Fruit fly (Drosophila melanogaster) whole organism, adult: ENCODE results near the gene CG14154.

Experiments
- CG12768 ChIP-seq: fragments of 200-800 bp; sonication (Bioruptor generic); optimal IDR thresholded peaks from 2 replicates; lab custom pipeline; 2017; ENCODE audit warnings: missing biosample characterization, missing genetic modification characterization, mild to moderate bottlenecking, moderate library complexity, missing genetic modification reagents
- CG14711 ChIP-seq: fragments of 200-800 bp; sonication (Bioruptor generic); optimal IDR thresholded peaks from 2 replicates; lab custom pipeline; 2018; ENCODE audit warnings: missing biosample characterization, mild to moderate bottlenecking, missing genetic modification characterization, moderate library complexity
- CG1620 ChIP-seq: fragments of 200-800 bp; sonication (Bioruptor generic); optimal IDR thresholded peaks from 2 replicates; lab custom pipeline; 2016; ENCODE audit warnings: missing biosample characterization, missing genetic modification characterization
- CG5204 ChIP-seq: fragments of 200-800 bp; sonication (Bioruptor generic); optimal IDR thresholded peaks from 2 replicates; lab custom pipeline; 2016; ENCODE audit warnings: missing biosample characterization, missing genetic modification characterization
- CG7101 ChIP-seq: fragments of 200-800 bp; sonication (Bioruptor generic); optimal IDR thresholded peaks from 2 replicates; lab custom pipeline; 2018; ENCODE audit warnings: missing biosample characterization, mild to moderate bottlenecking, missing genetic modification characterization, moderate library complexity
- Hr96 ChIP-seq: fragments of 200-800 bp; sonication (Bioruptor generic); optimal IDR thresholded peaks from 2 replicates; lab custom pipeline; 2016; ENCODE audit warnings: missing biosample characterization, missing genetic modification characterization
- Mnt ChIP-seq: fragments of 200-800 bp; sonication (Bioruptor generic); optimal IDR thresholded peaks from 2 replicates; lab custom pipeline; 2016; ENCODE audit warnings: missing biosample characterization, mild to moderate bottlenecking, missing genetic modification characterization
- ovo ChIP-seq: fragments of 200-800 bp; sonication (Bioruptor generic); optimal IDR thresholded peaks from 2 replicates; lab custom pipeline; 2016; ENCODE audit warnings: missing biosample characterization, missing genetic modification characterization
- tj ChIP-seq: fragments of 200-800 bp; sonication (Bioruptor generic); optimal IDR thresholded peaks from 3 replicates; lab custom pipeline; 2017; ENCODE audit warnings: missing biosample characterization, mild to moderate bottlenecking, missing genetic modification characterization, moderate library complexity

dm6 chr3L:10641589-10641988 is at the start of gene CG14154:
- no peak for TF ChIP-seq Mnt (GFP tag; lab: Kevin White, UChicago)
- TF ChIP-seq CG5204 (GFP tag; lab: Kevin White, UChicago), result no peak
- TF ChIP-seq ovo (GFP tag; lab: Kevin White, UChicago), result no peak
- TF ChIP-seq CG12768 (GFP tag; lab: Kevin White, UChicago), result no peak
- no peak for TF ChIP-seq tj (GFP tag; lab: Kevin White, UChicago)
- TF ChIP-seq CG7101, result no peak
- TF ChIP-seq CG14711 (tag; lab: Kevin White, UChicago), result no peak
- TF ChIP-seq CG1620 (GFP tag; lab: Kevin White, UChicago), result no peak
- no peak for TF ChIP-seq Hr96 (GFP tag; lab: Kevin White, UChicago)
